Worm (Caenorhabditis elegans): Measurements from ENCODE around the gene kcc-1.

DNA sequence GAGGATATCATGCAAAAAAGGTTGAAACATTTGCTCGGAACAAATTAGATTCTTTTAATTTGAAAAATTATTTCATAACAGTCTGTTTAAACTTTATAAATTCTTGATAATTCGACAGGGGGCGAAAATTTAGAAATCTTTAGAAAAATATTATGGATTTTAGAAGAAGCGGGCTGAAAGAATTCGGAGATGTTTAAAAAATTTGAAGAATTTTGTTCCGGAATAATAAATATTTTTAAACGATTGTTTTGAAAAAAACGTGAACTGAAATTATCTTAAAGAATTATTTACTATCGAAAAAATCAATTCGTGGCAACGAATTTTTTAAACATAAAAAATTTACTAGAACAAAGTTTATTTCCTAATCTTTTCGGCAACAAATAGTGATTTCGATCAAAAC lies 2.4 kb upstream of the kcc-1 start, which contains the start of gene R13A1.3:
- no peak for TF ChIP-seq ama-1 (optimal IDR thresholded peaks at IDR 0.05)
- no peak for TF ChIP-seq skn-1 (tag; optimal IDR thresholded peaks at IDR 0.05)
- no peak for TF ChIP-seq F26F4.8 (GFP tag; conservative IDR thresholded peaks at IDR 0.05)

All from whole organism, L4 larva.